Worm (Caenorhabditis elegans) whole organism, L4 larva: ENCODE data around the gene srh-140.

Experiments
- F49E8.2 ChIP-seq: sonication (generic microtip); optimal IDR thresholded peaks from 2 replicates; lab custom pipeline; 2016; ENCODE audit warnings: missing compliant biosample characterization, mild to moderate bottlenecking, missing genetic modification characterization, borderline replicate concordance
- R02D3.7 ChIP-seq: fragments of 150-350 bp; sonication (generic microtip); optimal IDR thresholded peaks from 3 replicates; lab custom pipeline; 2014; ENCODE audit warnings: missing biosample characterization, missing genetic modification characterization
- aha-1 ChIP-seq: fragments of 150-350 bp; peaks from one replicate; lab custom pipeline; 2014; ENCODE audit warnings: missing biosample characterization, missing genetic modification characterization
- ama-1 ChIP-seq: fragments of 150-350 bp; optimal IDR thresholded peaks from 2 replicates; lab custom pipeline; 2014; ENCODE audit warnings: inconsistent platforms, mixed read lengths
- ceh-32 ChIP-seq: sonication (generic microtip); optimal IDR thresholded peaks from 2 replicates; lab custom pipeline; 2016; ENCODE audit warnings: mild to moderate bottlenecking, missing genetic modification characterization, missing compliant biosample characterization; ENCODE audit not compliant: poor library complexity
- ceh-82 ChIP-seq: sonication (generic microtip); optimal IDR thresholded peaks from 2 replicates; lab custom pipeline; 2017; ENCODE audit warnings: missing biosample characterization, missing genetic modification characterization
- dpl-1 ChIP-seq: fragments of 150-350 bp; optimal IDR thresholded peaks from 2 replicates; lab custom pipeline; 2014; ENCODE audit warnings: missing biosample characterization, missing genetic modification reagents, missing genetic modification characterization
- lim-7 ChIP-seq: fragments of 200-800 bp; sonication (Bioruptor generic); IDR thresholded peaks from 2 replicates; pipeline ENCODE4 v1.3.6; 2022; ENCODE audit warnings: missing genetic modification characterization, missing compliant biosample characterization
- lin-38 ChIP-seq: fragments of 200-800 bp; sonication (Bioruptor generic); IDR thresholded peaks from 2 replicates; pipeline ENCODE4 v1.3.6; 2022; ENCODE audit warnings: missing genetic modification reagents, missing genetic modification characterization, missing compliant biosample characterization
- madf-5 ChIP-seq, 2 experiments: fragments of 200-800 bp; sonication (Bioruptor generic); IDR thresholded peaks; 2 replicates each; pipeline ENCODE4 v1.3.6; 2022; ENCODE audit warnings: missing compliant biosample characterization in 2 of 2, missing genetic modification characterization in 2 of 2
- nhr-11 ChIP-seq: fragments of 150-350 bp; optimal IDR thresholded peaks from 2 replicates; lab custom pipeline; 2014; ENCODE audit warnings: missing biosample characterization, missing genetic modification characterization
- ztf-7 ChIP-seq: fragments of 150-350 bp; optimal IDR thresholded peaks from 2 replicates; lab custom pipeline; 2014; ENCODE audit warnings: missing biosample characterization, missing genetic modification characterization

DNA sequence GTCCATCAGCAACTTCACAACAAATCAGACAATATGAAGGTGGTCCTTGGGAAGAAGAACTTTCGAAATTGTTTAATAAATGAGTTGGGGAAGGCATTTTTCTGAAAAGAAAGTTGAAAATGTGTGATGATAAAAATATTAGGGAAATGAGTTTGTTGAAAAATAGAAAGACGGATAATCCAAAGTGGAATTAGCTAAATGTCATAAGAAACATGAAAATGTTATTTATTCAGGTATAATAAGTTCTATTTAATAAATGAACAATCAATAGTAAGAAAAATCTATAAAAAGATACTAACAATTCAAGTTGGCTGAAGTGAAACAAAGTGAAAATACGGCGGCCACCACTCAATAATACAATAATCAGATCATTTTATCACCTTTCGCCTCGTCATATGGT, 19.7 kb upstream of the srh-140 start, which contains the start of gene nhr-53:
- TF ChIP-seq ztf-7 (tag; lab: Kevin White, UChicago) (no peak), F49E8.2 (tag; lab: Kevin White, UChicago) (no peak), ceh-82 (tag; lab: Kevin White, UChicago) (no peak), aha-1 (tag; lab: Kevin White, UChicago) (no peak), lin-38 (GFP tag; lab: Robert Waterston, UW) (no peak), ama-1 (lab: Kevin White, UChicago) (no peak), lim-7 (GFP tag; lab: Robert Waterston, UW) (no peak), madf-5 (GFP tag; IDR thresholded peaks at IDR 0.05; lab: Robert Waterston, UW) (no peak), R02D3.7 (tag; lab: Kevin White, UChicago) (no peak), dpl-1 (GFP tag; lab: Kevin White, UChicago) (no peak), ceh-32 (no peak), nhr-11 (no peak)
